Worm (Caenorhabditis elegans): Measurements from ENCODE around the gene F37C12.18.

ce11 chrIII:7181822-7182221 is 13.4 kb downstream of the F37C12.18 start, which contains the start of gene epg-4:
- TF ChIP-seq tab-1 (GFP tag; IDR thresholded peaks at IDR 0.05) (no peak), ztf-23 (GFP tag; IDR thresholded peaks at IDR 0.05) (no peak; the same call in 1 of the 2 replicates), ref-1 (GFP tag; conservative IDR thresholded peaks at IDR 0.05) (no peak), cog-1 (tag; optimal IDR thresholded peaks at IDR 0.05) (no peak), klf-2 (GFP tag; conservative IDR thresholded peaks at IDR 0.05) (no peak)

Measured in whole organism, midembryonic.